Fruit fly (Drosophila melanogaster) whole organism, embryonic: ENCODE measurements around the gene Alms1a.

ENCODE experiments used
- BEAF-32 ChIP-seq: fragments of 200-800 bp; sonication (Bioruptor generic); optimal IDR thresholded peaks from 3 replicates; lab custom pipeline; 2017; ENCODE audit warnings: missing biosample characterization, missing genetic modification characterization, mild to moderate bottlenecking, moderate library complexity, missing genetic modification reagents
- CG11247 ChIP-seq: fragments of 200-800 bp; sonication (Bioruptor generic); IDR thresholded peaks from 2 replicates; pipeline ENCODE4 v1.3.6; 2022; ENCODE audit warnings: missing biosample characterization, missing genetic modification characterization
- CG12104 ChIP-seq: fragments of 200-800 bp; sonication (Bioruptor generic); optimal IDR thresholded peaks from 3 replicates; lab custom pipeline; 2016; ENCODE audit warnings: missing biosample characterization, missing genetic modification characterization
- CG12942 ChIP-seq: fragments of 200-800 bp; sonication (Bioruptor generic); optimal IDR thresholded peaks from 3 replicates; lab custom pipeline; 2016; ENCODE audit warnings: missing biosample characterization, missing genetic modification characterization
- CG14710 ChIP-seq: fragments of 200-800 bp; sonication (Bioruptor generic); optimal IDR thresholded peaks from 3 replicates; lab custom pipeline; 2019; ENCODE audit warnings: missing biosample characterization, mild to moderate bottlenecking, missing genetic modification characterization, moderate library complexity
- CG15011 ChIP-seq: fragments of 200-800 bp; sonication (Bioruptor generic); optimal IDR thresholded peaks from 3 replicates; lab custom pipeline; 2018; ENCODE audit warnings: missing biosample characterization, mild to moderate bottlenecking, missing genetic modification characterization
- CG15479 ChIP-seq: fragments of 200-800 bp; sonication (Bioruptor generic); optimal IDR thresholded peaks from 3 replicates; lab custom pipeline; 2019; ENCODE audit warnings: missing biosample characterization, mild to moderate bottlenecking, missing genetic modification characterization, moderate library complexity
- CG15514 ChIP-seq: fragments of 200-800 bp; sonication (Bioruptor generic); optimal IDR thresholded peaks from 3 replicates; lab custom pipeline; 2017; ENCODE audit warnings: missing biosample characterization, missing genetic modification characterization, mild to moderate bottlenecking, moderate library complexity, missing genetic modification reagents
- CG15601 ChIP-seq: fragments of 200-800 bp; sonication (Bioruptor generic); optimal IDR thresholded peaks from 3 replicates; lab custom pipeline; 2019; ENCODE audit warnings: missing biosample characterization, mild to moderate bottlenecking, missing genetic modification characterization, moderate library complexity
- CG2129 ChIP-seq: fragments of 200-800 bp; sonication (Bioruptor generic); IDR thresholded peaks from 2 replicates; pipeline ENCODE4 v1.3.6; 2022; ENCODE audit warnings: missing biosample characterization, missing genetic modification characterization; ENCODE audit not compliant: partially characterized antibody
- CG2712 ChIP-seq: fragments of 200-800 bp; optimal IDR thresholded peaks from 3 replicates; lab custom pipeline; 2019; ENCODE audit warnings: missing biosample characterization, mild to moderate bottlenecking, missing genetic modification characterization, moderate library complexity
- CG33213 ChIP-seq: fragments of 200-800 bp; sonication (Bioruptor generic); optimal IDR thresholded peaks from 3 replicates; lab custom pipeline; 2016; ENCODE audit warnings: missing biosample characterization, missing genetic modification characterization
- CG4820 ChIP-seq: fragments of 200-800 bp; sonication (Bioruptor generic); optimal IDR thresholded peaks from 3 replicates; lab custom pipeline; 2016; ENCODE audit warnings: missing biosample characterization, missing genetic modification characterization
- CG6175 ChIP-seq: fragments of 200-800 bp; sonication (Bioruptor generic); IDR thresholded peaks from 3 replicates; pipeline ENCODE4 v1.3.6; 2022; ENCODE audit warnings: missing biosample characterization, missing genetic modification characterization
- CG8281 ChIP-seq: fragments of 200-800 bp; sonication (Bioruptor generic); optimal IDR thresholded peaks from 2 replicates; lab custom pipeline; 2018; ENCODE audit warnings: missing biosample characterization, mild to moderate bottlenecking, missing genetic modification characterization, moderate library complexity
- CG9437 ChIP-seq: fragments of 200-800 bp; sonication (Bioruptor generic); optimal IDR thresholded peaks from 2 replicates; lab custom pipeline; 2018; ENCODE audit warnings: missing biosample characterization, mild to moderate bottlenecking, missing genetic modification characterization
- CG9817 ChIP-seq: fragments of 200-800 bp; sonication (Bioruptor generic); optimal IDR thresholded peaks from 2 replicates; lab custom pipeline; 2018; ENCODE audit warnings: missing biosample characterization, mild to moderate bottlenecking, missing genetic modification characterization, moderate library complexity
- Camta ChIP-seq: fragments of 200-800 bp; sonication (Bioruptor generic); optimal IDR thresholded peaks from 2 replicates; lab custom pipeline; 2016; ENCODE audit warnings: missing biosample characterization, missing genetic modification characterization
- CrebB ChIP-seq: fragments of 200-800 bp; sonication (Bioruptor generic); optimal IDR thresholded peaks from 3 replicates; lab custom pipeline; 2018; ENCODE audit warnings: missing biosample characterization, mild to moderate bottlenecking, missing genetic modification characterization
- GATAe ChIP-seq: fragments of 200-800 bp; sonication (Bioruptor generic); conservative IDR thresholded peaks from 2 replicates; pipeline ENCODE4 v1.3.6; 2022; ENCODE audit warnings: missing biosample characterization, missing genetic modification characterization
- H2.0 ChIP-seq: fragments of 200-800 bp; sonication (Bioruptor generic); IDR thresholded peaks from 2 replicates; pipeline ENCODE4 v1.3.6; 2022; ENCODE audit warnings: missing biosample characterization, missing genetic modification characterization
- Hsf ChIP-seq: fragments of 200-800 bp; sonication (Bioruptor generic); optimal IDR thresholded peaks from 3 replicates; lab custom pipeline; 2016; ENCODE audit warnings: missing biosample characterization, missing genetic modification characterization
- Mad ChIP-seq: fragments of 200-800 bp; sonication (Bioruptor generic); optimal IDR thresholded peaks from 2 replicates; lab custom pipeline; 2016; ENCODE audit warnings: missing biosample characterization, missing genetic modification characterization
- Nf-YA ChIP-seq: fragments of 200-800 bp; sonication (Bioruptor generic); IDR thresholded peaks from 2 replicates; pipeline ENCODE4 v1.3.6; 2022; ENCODE audit warnings: missing biosample characterization, missing genetic modification characterization
- Optix ChIP-seq: fragments of 200-800 bp; sonication (Bioruptor generic); IDR thresholded peaks from 3 replicates; pipeline ENCODE4 v1.3.6; 2022; ENCODE audit warnings: missing biosample characterization, missing genetic modification characterization
- Scr ChIP-seq: fragments of 200-800 bp; sonication (Bioruptor generic); IDR thresholded peaks from 2 replicates; pipeline ENCODE4 v1.3.6; 2022; ENCODE audit warnings: missing biosample characterization, missing genetic modification characterization; ENCODE audit not compliant: partially characterized antibody
- Stat92E ChIP-seq, 3 experiments: fragments of >200 bp in 2 of 3; fragments of 200-800 bp in 1 of 3; sonication (Bioruptor generic) in 1 of 3; optimal IDR thresholded peaks; 2 replicates each; lab custom pipeline; 2017 to 2019; ENCODE audit warnings: missing biosample characterization in 3 of 3, missing genetic modification characterization in 3 of 3, mild to moderate bottlenecking in 1 of 3, moderate library complexity in 1 of 3
- Xbp1 ChIP-seq: fragments of 200-800 bp; sonication (Bioruptor generic); optimal IDR thresholded peaks from 3 replicates; lab custom pipeline; 2016; ENCODE audit warnings: missing biosample characterization, mild to moderate bottlenecking, missing genetic modification characterization
- ato ChIP-seq: fragments of 200-800 bp; sonication (Bioruptor generic); IDR thresholded peaks from 2 replicates; pipeline ENCODE4 v1.3.6; 2022; ENCODE audit warnings: missing biosample characterization, missing genetic modification characterization; ENCODE audit not compliant: partially characterized antibody
- az2 ChIP-seq: fragments of 200-800 bp; sonication (Bioruptor generic); optimal IDR thresholded peaks from 3 replicates; lab custom pipeline; 2016; ENCODE audit warnings: missing biosample characterization, missing genetic modification characterization
- cg ChIP-seq: fragments of 200-800 bp; sonication (Bioruptor generic); optimal IDR thresholded peaks from 3 replicates; lab custom pipeline; 2019; ENCODE audit warnings: missing biosample characterization, mild to moderate bottlenecking, missing genetic modification characterization, moderate library complexity
- cwo ChIP-seq: fragments of 200-800 bp; sonication (Bioruptor generic); optimal IDR thresholded peaks from 3 replicates; lab custom pipeline; 2017; ENCODE audit warnings: missing biosample characterization, missing genetic modification characterization, mild to moderate bottlenecking, moderate library complexity, missing genetic modification reagents
- emc ChIP-seq: fragments of 200-800 bp; sonication (Bioruptor generic); optimal IDR thresholded peaks from 2 replicates; lab custom pipeline; 2016; ENCODE audit warnings: missing biosample characterization, missing genetic modification characterization
- eve ChIP-seq, 2 experiments: fragments of >200 bp; optimal IDR thresholded peaks; 2 replicates each; lab custom pipeline; 2017; ENCODE audit warnings: missing biosample characterization in 2 of 2, missing genetic modification characterization in 2 of 2
- gce ChIP-seq: fragments of 200-800 bp; sonication (Bioruptor generic); IDR thresholded peaks from 3 replicates; pipeline ENCODE4 v1.3.6; 2022; ENCODE audit warnings: missing biosample characterization, missing genetic modification characterization
- h ChIP-seq: fragments of >200 bp; optimal IDR thresholded peaks from 2 replicates; lab custom pipeline; 2017
- inv ChIP-seq: fragments of 200-800 bp; sonication (Bioruptor generic); IDR thresholded peaks from 2 replicates; pipeline ENCODE4 v1.3.6; 2022; ENCODE audit warnings: missing biosample characterization, missing genetic modification characterization; ENCODE audit not compliant: partially characterized antibody
- lilli ChIP-seq: fragments of 200-800 bp; sonication (Bioruptor generic); optimal IDR thresholded peaks from 3 replicates; lab custom pipeline; 2016; ENCODE audit warnings: missing biosample characterization, missing genetic modification characterization
- lmd ChIP-seq: fragments of 200-800 bp; sonication (Bioruptor generic); IDR thresholded peaks from 2 replicates; pipeline ENCODE4 v1.3.6; 2022; ENCODE audit warnings: missing biosample characterization, missing genetic modification characterization
- mld ChIP-seq: fragments of 200-800 bp; sonication (Bioruptor generic); IDR thresholded peaks from 3 replicates; pipeline ENCODE4 v1.3.6; 2022; ENCODE audit warnings: missing biosample characterization, missing genetic modification characterization; ENCODE audit not compliant: partially characterized antibody
- nerfin-2 ChIP-seq: fragments of 200-800 bp; sonication (Bioruptor generic); IDR thresholded peaks from 2 replicates; pipeline ENCODE4 v1.3.6; 2022; ENCODE audit warnings: missing biosample characterization, missing genetic modification characterization; ENCODE audit not compliant: partially characterized antibody
- p53 ChIP-seq: fragments of 200-800 bp; sonication (Bioruptor generic); optimal IDR thresholded peaks from 2 replicates; lab custom pipeline; 2016; ENCODE audit warnings: missing biosample characterization, missing genetic modification characterization
- pho ChIP-seq: fragments of 200-800 bp; sonication (Bioruptor generic); optimal IDR thresholded peaks from 2 replicates; lab custom pipeline; 2016; ENCODE audit warnings: missing biosample characterization, missing genetic modification characterization
- ro ChIP-seq: fragments of 200-800 bp; sonication (Bioruptor generic); IDR thresholded peaks from 2 replicates; pipeline ENCODE4 v1.3.6; 2022; ENCODE audit warnings: missing biosample characterization, missing genetic modification characterization
- scrt ChIP-seq: fragments of 200-800 bp; sonication (Bioruptor generic); optimal IDR thresholded peaks from 2 replicates; lab custom pipeline; 2018; ENCODE audit warnings: missing biosample characterization, mild to moderate bottlenecking, missing genetic modification characterization, moderate library complexity
- shn ChIP-seq: fragments of 200-800 bp; sonication (Bioruptor generic); optimal IDR thresholded peaks from 3 replicates; lab custom pipeline; 2016; ENCODE audit warnings: missing biosample characterization, missing genetic modification characterization
- sna ChIP-seq: fragments of 200-800 bp; sonication (Bioruptor generic); IDR thresholded peaks from 2 replicates; pipeline ENCODE4 v1.3.6; 2022; ENCODE audit warnings: missing biosample characterization, missing genetic modification characterization; ENCODE audit not compliant: partially characterized antibody
- tin ChIP-seq: fragments of 200-800 bp; sonication (Bioruptor generic); optimal IDR thresholded peaks from 3 replicates; lab custom pipeline; 2016; ENCODE audit warnings: missing biosample characterization, missing genetic modification characterization
- trem ChIP-seq: fragments of 200-800 bp; optimal IDR thresholded peaks from 3 replicates; lab custom pipeline; 2019; ENCODE audit warnings: missing biosample characterization, mild to moderate bottlenecking, missing genetic modification characterization, moderate library complexity
- vnd ChIP-seq: fragments of 200-800 bp; sonication (Bioruptor generic); IDR thresholded peaks from 3 replicates; pipeline ENCODE4 v1.3.6; 2022; ENCODE audit warnings: missing biosample characterization, missing genetic modification characterization; ENCODE audit not compliant: partially characterized antibody

Gene Alms1a

dm6 chrX:4635856-4636486, at the start of gene Alms1a, which contains the start of gene pon (continued):
- TF ChIP-seq vnd (peak; percentile 88), lmd (no peak), Mad (no peak), scrt (GFP tag; lab: Kevin White, UChicago) (no peak), CG9817 (tag; lab: Kevin White, UChicago) (no peak), Camta (no peak), cwo (no peak), tin (no peak), eve (GFP tag; optimal IDR thresholded peaks at IDR 0.05; lab: Kevin White, UChicago) (no peak), ro (GFP tag; lab: Robert Waterston, UW) (no peak), trem (peak; percentile 17), ato (GFP tag; lab: Robert Waterston, UW) (peak; percentile 90), CG12104 (GFP tag; lab: Kevin White, UChicago) (no peak), cg (GFP tag; lab: Kevin White, UChicago) (no peak), inv (GFP tag; lab: Robert Waterston, UW) (peak; percentile 60), CG8281 (tag; lab: Kevin White, UChicago) (no peak), az2 (GFP tag; lab: Kevin White, UChicago) (no peak), Hsf (GFP tag; lab: Kevin White, UChicago) (no peak), CG15514 (peak; percentile 94), p53 (GFP tag; lab: Kevin White, UChicago) (no peak), Scr (peak; percentile 84), CG2129 (GFP tag; lab: Robert Waterston, UW) (peak; percentile 38; the same call in 1 of the 2 replicates), Xbp1 (GFP tag; lab: Kevin White, UChicago) (no peak), CG11247 (GFP tag; lab: Robert Waterston, UW) (no peak), sna (GFP tag; lab: Robert Waterston, UW) (peak; percentile 82), CG15011 (GFP tag; lab: Kevin White, UChicago) (no peak), CG33213 (GFP tag; lab: Kevin White, UChicago) (no peak), Stat92E (GFP tag; optimal IDR thresholded peaks at IDR 0.05; lab: Kevin White, UChicago) (no peak), shn (no peak), lilli (GFP tag; lab: Kevin White, UChicago) (no peak), CG12942 (GFP tag; lab: Kevin White, UChicago) (no peak), Optix (GFP tag; lab: Robert Waterston, UW) (no peak), CG9437 (GFP tag; lab: Kevin White, UChicago) (no peak), h (lab: Kevin White, UChicago) (no peak), Nf-YA (no peak), H2.0 (GFP tag; lab: Robert Waterston, UW) (no peak), CG2712 (peak; percentile 25), nerfin-2 (GFP tag; lab: Robert Waterston, UW) (peak; percentile 97), CG4820 (GFP tag; lab: Kevin White, UChicago) (no peak), gce (GFP tag; lab: Robert Waterston, UW) (no peak), mld (peak; percentile 90), BEAF-32 (GFP tag; lab: Kevin White, UChicago) (peak; percentile 53), CG14710 (tag; lab: Kevin White, UChicago) (peak; percentile 37), pho (GFP tag; lab: Kevin White, UChicago) (no peak), CrebB (tag; lab: Kevin White, UChicago) (no peak), emc (GFP tag; lab: Kevin White, UChicago) (no peak), CG15601 (no peak), CG15479 (GFP tag; lab: Kevin White, UChicago) (no peak), CG6175 (GFP tag; lab: Robert Waterston, UW) (no peak), GATAe (GFP tag; lab: Robert Waterston, UW) (no peak)
